Worm (Caenorhabditis elegans): ENCODE data around the gene anmt-2.

Gene anmt-2

DNA sequence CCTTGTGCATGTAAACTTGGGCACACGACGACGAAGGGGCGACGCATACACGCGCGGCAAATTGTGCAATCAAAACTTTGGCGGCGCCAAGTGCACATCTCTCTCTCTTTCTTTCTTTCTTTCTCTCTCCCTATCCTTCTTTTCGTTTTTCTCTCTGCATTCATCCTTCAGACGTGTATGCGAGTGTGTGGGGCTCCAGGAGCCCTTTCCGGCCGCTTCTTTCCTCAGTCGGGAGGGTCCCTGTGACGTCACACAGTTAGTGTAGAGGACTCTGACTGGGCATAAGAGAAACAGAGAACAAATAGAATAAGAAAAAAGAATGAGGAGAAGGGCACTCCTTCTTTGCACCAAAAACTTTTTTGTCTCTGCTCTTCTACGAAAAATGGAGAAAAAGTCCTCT is 20.1 kb downstream of the anmt-2 start:
- no peak for TF ChIP-seq flh-1 (GFP tag; optimal IDR thresholded peaks at IDR 0.05)
- TF ChIP-seq tbx-8 (GFP tag; optimal IDR thresholded peaks at IDR 0.05) = no peak
- TF ChIP-seq ces-1 (GFP tag; optimal IDR thresholded peaks at IDR 0.05) = peak; percentile 72
- TF ChIP-seq ham-2 (GFP tag; optimal IDR thresholded peaks at IDR 0.05) = no peak
- TF ChIP-seq lin-32 (GFP tag; optimal IDR thresholded peaks at IDR 0.05) = no peak
- TF ChIP-seq mep-1 (tag; optimal IDR thresholded peaks at IDR 0.05) = peak; percentile 1
- no peak for TF ChIP-seq elt-1 (tag; optimal IDR thresholded peaks at IDR 0.05; ENCODE audit: borderline replicate concordance, insufficient read depth)
- peak; percentile 80 for TF ChIP-seq unc-120 (tag; optimal IDR thresholded peaks at IDR 0.05; ENCODE audit: poor library complexity, severe bottlenecking)

DNA sequence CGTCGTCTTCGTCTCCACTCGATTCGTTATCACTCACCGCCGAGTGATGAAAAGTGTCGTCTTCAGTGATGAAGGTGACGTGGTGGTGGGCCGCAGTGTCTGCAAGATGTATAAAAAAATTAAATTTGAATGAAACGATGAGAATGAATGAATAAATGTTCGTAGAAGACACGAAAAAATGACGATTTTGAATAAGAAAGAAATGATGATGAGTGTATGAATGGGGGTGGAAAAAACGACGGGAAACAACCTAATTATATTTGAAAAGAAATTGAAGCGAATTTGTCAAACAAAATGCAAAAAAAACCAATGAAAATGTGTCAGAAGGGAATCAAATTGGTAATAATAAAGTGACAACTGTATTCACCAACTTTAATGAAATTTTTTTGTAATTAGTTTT is 21.4 kb downstream of the anmt-2 start, which contains the start of gene mvk-1:
Gene mvk-1 (minus strand): TSS at position 101 of the 400 bp plus-strand sequence.
- TF ChIP-seq flh-1 (GFP tag; optimal IDR thresholded peaks at IDR 0.05) = no peak
- TF ChIP-seq M03D4.4 (tag; optimal IDR thresholded peaks at IDR 0.05) = no peak
- TF ChIP-seq snpc-4 (tag; optimal IDR thresholded peaks at IDR 0.05) = no peak
- TF ChIP-seq nhr-2 (tag; optimal IDR thresholded peaks at IDR 0.05) = no peak
- TF ChIP-seq lsy-2 (tag; optimal IDR thresholded peaks at IDR 0.05) = no peak
- no peak for TF ChIP-seq mls-2 (tag; optimal IDR thresholded peaks at IDR 0.05)
- no peak for TF ChIP-seq nhr-12 (tag; optimal IDR thresholded peaks at IDR 0.05)
- no peak for TF ChIP-seq sem-2 (GFP tag; optimal IDR thresholded peaks at IDR 0.05)
- TF ChIP-seq pha-4 (tag; optimal IDR thresholded peaks at IDR 0.05) = no peak
- TF ChIP-seq unc-62 (GFP tag; optimal IDR thresholded peaks at IDR 0.05) = no peak
- no peak for TF ChIP-seq ceh-83 (GFP tag; optimal IDR thresholded peaks at IDR 0.05)
- no peak for TF ChIP-seq bed-3 (GFP tag; optimal IDR thresholded peaks at IDR 0.05)
- no peak for TF ChIP-seq drap-1 (GFP tag; optimal IDR thresholded peaks at IDR 0.05)
- TF ChIP-seq blmp-1 (tag; optimal IDR thresholded peaks at IDR 0.05) = no peak
- TF ChIP-seq lin-32 (GFP tag; optimal IDR thresholded peaks at IDR 0.05) = no peak
- no peak for TF ChIP-seq hlh-1 (tag; optimal IDR thresholded peaks at IDR 0.05)
- TF ChIP-seq cnd-1 (tag; optimal IDR thresholded peaks at IDR 0.05) = no peak
- no peak for TF ChIP-seq tbx-8 (GFP tag; optimal IDR thresholded peaks at IDR 0.05)
- TF ChIP-seq nhr-28 (tag; optimal IDR thresholded peaks at IDR 0.05) = no peak

DNA sequence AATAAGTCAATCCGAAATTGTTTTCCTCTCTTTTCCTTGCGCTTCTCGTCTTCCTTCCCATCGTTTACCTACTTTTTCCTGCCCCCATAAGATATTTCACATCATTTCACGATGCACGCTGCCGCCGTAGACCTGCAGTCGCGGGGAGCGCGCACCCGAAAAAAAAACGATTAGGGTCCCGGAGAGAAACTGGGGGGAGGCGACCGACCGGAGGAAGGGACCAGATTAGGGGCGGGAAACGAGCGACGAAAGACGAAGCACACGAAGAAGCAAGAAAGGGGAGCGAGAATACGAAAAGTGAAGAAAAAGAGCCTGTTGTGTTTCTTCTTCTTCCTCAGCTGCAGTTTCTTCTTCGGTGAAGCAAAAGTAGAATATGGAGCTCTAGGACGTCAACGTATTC is 22.3 kb downstream of the anmt-2 start:
- TF ChIP-seq blmp-1 (tag; optimal IDR thresholded peaks at IDR 0.05) = no peak
- peak; percentile 31 for TF ChIP-seq ces-1 (GFP tag; optimal IDR thresholded peaks at IDR 0.05)

DNA sequence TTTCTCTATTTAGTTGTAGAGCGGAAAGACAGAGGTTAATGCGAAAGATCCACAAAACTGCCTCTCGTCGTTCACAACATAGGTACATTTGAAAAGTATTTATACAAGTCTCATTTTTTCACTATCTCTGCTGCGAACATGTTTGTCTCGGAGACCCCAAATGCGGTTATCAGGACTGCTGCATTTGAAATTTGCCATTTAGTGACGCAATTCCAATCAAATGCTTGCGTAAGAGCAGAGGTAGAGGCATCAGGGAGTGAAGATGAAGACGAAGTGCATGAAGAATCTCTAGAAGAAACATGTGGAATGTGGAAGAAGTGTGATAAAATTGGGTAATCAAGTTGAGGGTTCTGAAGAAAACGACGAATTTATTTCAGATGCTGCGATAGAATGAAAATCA is 23.4 kb downstream of the anmt-2 start:
- TF ChIP-seq zip-8 (tag; optimal IDR thresholded peaks at IDR 0.05) (peak; percentile 92), mab-5 (tag; optimal IDR thresholded peaks at IDR 0.05) (no peak), blmp-1 (tag; optimal IDR thresholded peaks at IDR 0.05) (no peak)

DNA sequence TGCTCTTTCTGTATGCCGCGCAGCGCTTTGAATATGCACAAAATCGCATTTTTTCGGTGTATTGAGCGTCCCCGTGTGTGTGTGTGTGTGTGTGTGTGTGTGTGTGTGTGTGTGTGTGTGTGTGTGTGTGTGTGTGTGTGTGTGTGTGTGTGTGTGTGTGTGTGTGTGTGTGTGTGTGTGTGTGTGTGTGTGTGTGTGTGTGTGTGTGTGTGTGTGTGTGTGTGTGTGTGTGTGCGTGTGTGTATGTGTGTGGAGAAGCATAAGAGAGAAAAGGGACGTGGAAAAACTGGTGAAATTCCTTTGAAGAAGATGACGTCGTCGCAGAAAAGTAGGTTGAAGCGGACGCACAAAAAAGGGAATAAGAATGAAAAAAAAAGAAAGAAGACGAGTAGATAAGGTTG is 24.2 kb downstream of the anmt-2 start:
- peak; percentile 88 for TF ChIP-seq sptf-1 (tag; optimal IDR thresholded peaks at IDR 0.05)
- peak; percentile 56 for TF ChIP-seq lin-32 (GFP tag; optimal IDR thresholded peaks at IDR 0.05)
- peak; percentile 32 for TF ChIP-seq tbx-8 (GFP tag; optimal IDR thresholded peaks at IDR 0.05)
- TF ChIP-seq ham-2 (GFP tag; optimal IDR thresholded peaks at IDR 0.05) = peak; percentile 9
- peak; percentile 63 for TF ChIP-seq sem-2 (GFP tag; optimal IDR thresholded peaks at IDR 0.05)
- TF ChIP-seq ceh-83 (GFP tag; optimal IDR thresholded peaks at IDR 0.05) = peak; percentile 26
- TF ChIP-seq bed-3 (GFP tag; optimal IDR thresholded peaks at IDR 0.05) = peak; percentile 26
- peak; percentile 53 for TF ChIP-seq ceh-43 (GFP tag; optimal IDR thresholded peaks at IDR 0.05)
- TF ChIP-seq flh-1 (GFP tag; optimal IDR thresholded peaks at IDR 0.05) = peak; percentile 23
- TF ChIP-seq cnd-1 (tag; optimal IDR thresholded peaks at IDR 0.05) = peak; percentile 83
- TF ChIP-seq M03D4.4 (tag; optimal IDR thresholded peaks at IDR 0.05) = peak; percentile 81
- peak; percentile 70 for TF ChIP-seq mls-2 (tag; optimal IDR thresholded peaks at IDR 0.05)
- TF ChIP-seq drap-1 (GFP tag; optimal IDR thresholded peaks at IDR 0.05) = peak; percentile 77

DNA sequence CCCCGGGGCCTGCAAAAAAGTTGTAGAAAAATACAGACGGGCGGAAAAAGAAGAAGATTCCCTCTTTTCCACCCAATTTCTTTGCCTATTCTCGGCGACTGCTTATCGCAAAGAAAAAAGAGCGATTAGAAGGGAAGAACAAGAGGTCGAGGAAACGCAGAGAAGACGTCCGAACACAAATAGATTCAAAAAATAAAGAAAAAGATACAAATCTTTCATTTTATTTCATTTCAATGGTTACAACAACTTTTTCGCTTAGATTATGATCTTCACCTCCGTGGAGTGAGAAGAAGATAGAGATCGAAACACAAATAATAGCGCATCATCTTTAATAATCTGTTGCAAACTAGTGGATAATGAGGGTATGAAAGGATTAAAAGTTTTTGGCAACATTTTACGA is 25.5 kb downstream of the anmt-2 start:
- TF ChIP-seq bed-3 (GFP tag; optimal IDR thresholded peaks at IDR 0.05) = no peak
- peak; percentile 91 for TF ChIP-seq elt-1 (tag; optimal IDR thresholded peaks at IDR 0.05; ENCODE audit: borderline replicate concordance, insufficient read depth)
